Worm (Caenorhabditis elegans) whole organism, L2 larva: ENCODE results near the gene tag-342.

Experiments used
- ama-1 ChIP-seq: fragments of 150-350 bp; optimal IDR thresholded peaks from 2 replicates; lab custom pipeline; 2018; ENCODE audit warnings: inconsistent platforms
- ceh-82 ChIP-seq: fragments of 150-350 bp; optimal IDR thresholded peaks from 2 replicates; lab custom pipeline; 2014; ENCODE audit warnings: missing biosample characterization, missing genetic modification characterization
- fos-1 ChIP-seq: fragments of 150-350 bp; optimal IDR thresholded peaks from 2 replicates; lab custom pipeline; 2014; ENCODE audit warnings: missing biosample characterization, missing genetic modification characterization
- mdl-1 ChIP-seq, 2 experiments: fragments of 150-350 bp in 1 of 2; sonication (generic microtip) in 1 of 2; optimal IDR thresholded peaks; 2 replicates each; lab custom pipeline; 2017; ENCODE audit warnings: missing biosample characterization in 2 of 2, missing genetic modification characterization in 2 of 2
- nhr-237 ChIP-seq: fragments of 150-350 bp; optimal IDR thresholded peaks from 2 replicates; lab custom pipeline; 2014; ENCODE audit warnings: missing biosample characterization, missing genetic modification characterization
- nhr-77 ChIP-seq: fragments of 150-350 bp; optimal IDR thresholded peaks from 2 replicates; lab custom pipeline; 2014; ENCODE audit warnings: missing biosample characterization, missing genetic modification characterization
- unc-55 ChIP-seq: fragments of 150-350 bp; sonication (generic microtip); optimal IDR thresholded peaks from 3 replicates; lab custom pipeline; 2014; ENCODE audit warnings: missing biosample characterization, missing genetic modification reagents, missing genetic modification characterization
- zag-1 ChIP-seq: fragments of 150-350 bp; optimal IDR thresholded peaks from 2 replicates; lab custom pipeline; 2014; ENCODE audit warnings: missing biosample characterization, missing genetic modification characterization

DNA sequence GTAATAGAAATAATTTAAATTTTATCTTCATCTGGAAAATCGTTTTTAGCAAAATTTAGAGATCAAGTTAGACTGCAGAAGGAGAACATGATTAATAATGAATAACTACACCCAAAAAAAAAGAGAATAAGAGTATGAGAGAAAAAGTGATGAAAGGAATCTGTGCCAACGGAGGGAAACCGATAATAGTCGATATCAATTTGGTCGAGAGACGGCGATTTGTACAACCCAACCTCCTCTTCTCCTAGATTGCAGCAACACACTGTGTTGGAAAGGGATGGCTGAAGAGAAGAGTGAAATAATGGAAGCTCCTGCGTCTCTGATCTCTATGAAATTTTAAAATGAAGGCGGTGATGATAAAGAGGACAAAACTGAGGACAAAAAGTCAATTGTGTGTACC is 6.5 kb downstream of the tag-342 start:
- no peak for TF ChIP-seq nhr-237 (tag; lab: Kevin White, UChicago)
- TF ChIP-seq unc-55 (GFP tag; lab: Kevin White, UChicago): no peak
- TF ChIP-seq ama-1 (lab: Kevin White, UChicago): no peak
- no peak for TF ChIP-seq mdl-1 (tag; optimal IDR thresholded peaks at IDR 0.05; lab: Kevin White, UChicago)
- peak; percentile 91 for TF ChIP-seq fos-1
- no peak for TF ChIP-seq zag-1 (tag; lab: Kevin White, UChicago)
- TF ChIP-seq ceh-82: no peak
- no peak for TF ChIP-seq nhr-77
